Worm (Caenorhabditis elegans) whole organism, L1 larva: ENCODE results near the gene tric-1B.2.
A peak's percentile ranks its signal among the peaks of the same experiment; 100 is the strongest.

ENCODE experiments used
- C34B4.2 ChIP-seq: sonication (generic microtip); optimal IDR thresholded peaks from 2 replicates; lab custom pipeline; 2017; ENCODE audit warnings: mild to moderate bottlenecking, missing genetic modification characterization, missing compliant biosample characterization
- Y116A8C.19 ChIP-seq: sonication (generic microtip); optimal IDR thresholded peaks from 2 replicates; lab custom pipeline; 2016; ENCODE audit warnings: missing compliant biosample characterization, missing genetic modification characterization, borderline replicate concordance
- ceh-82 ChIP-seq, 3 experiments: fragments of 150-350 bp in 1 of 3; sonication (generic microtip) in 2 of 3; optimal IDR thresholded peaks; 2 replicates each; lab custom pipeline; 2014 to 2017; ENCODE audit warnings: missing biosample characterization in 3 of 3, missing genetic modification characterization in 3 of 3
- efl-1 ChIP-seq, 4 experiments: fragments of 150-350 bp; optimal IDR thresholded peaks in 3 of 4; peaks in 1 of 4; 1 replicate in 1 of 4; 2 replicates in 3 of 4; lab custom pipeline; 2014; ENCODE audit warnings: missing biosample characterization in 2 of 4, missing genetic modification characterization in 2 of 4, missing genetic modification reagents in 2 of 4
- efl-3 ChIP-seq: fragments of 200-800 bp; sonication (Bioruptor generic); optimal IDR thresholded peaks from 2 replicates; lab custom pipeline; 2018; ENCODE audit warnings: mild to moderate bottlenecking, missing genetic modification characterization, missing compliant biosample characterization
- egl-27 ChIP-seq, 2 experiments: fragments of 150-350 bp in 1 of 2; sonication (generic microtip); optimal IDR thresholded peaks; 3 replicates each; lab custom pipeline; 2017 to 2018; ENCODE audit warnings: missing biosample characterization in 2 of 2, missing genetic modification characterization in 2 of 2, missing genetic modification reagents in 2 of 2
- elt-2 ChIP-seq: sonication (generic microtip); optimal IDR thresholded peaks from 2 replicates; lab custom pipeline; 2016; ENCODE audit warnings: missing genetic modification characterization, mild to moderate bottlenecking, inconsistent platforms, missing compliant biosample characterization, missing genetic modification reagents
- elt-3 ChIP-seq, 6 experiments: fragments of 150-350 bp in 1 of 6; sonication (generic microtip); optimal IDR thresholded peaks; 2 replicates each; lab custom pipeline; 2017 to 2018; ENCODE audit warnings: missing biosample characterization in 6 of 6, missing genetic modification characterization in 6 of 6, inconsistent platforms in 1 of 6
- fkh-8 ChIP-seq: sonication (generic microtip); optimal IDR thresholded peaks from 2 replicates; lab custom pipeline; 2016; ENCODE audit warnings: mild to moderate bottlenecking, missing genetic modification characterization, missing compliant biosample characterization
- fos-1 ChIP-seq: fragments of 150-350 bp; optimal IDR thresholded peaks from 2 replicates; lab custom pipeline; 2014; ENCODE audit warnings: missing biosample characterization, missing genetic modification characterization
- lin-13 ChIP-seq: fragments of 150-350 bp; optimal IDR thresholded peaks from 2 replicates; lab custom pipeline; 2014; ENCODE audit warnings: missing biosample characterization, missing genetic modification reagents, missing genetic modification characterization
- lin-14 ChIP-seq: fragments of 200-800 bp; sonication (Bioruptor generic); optimal IDR thresholded peaks from 2 replicates; lab custom pipeline; 2018; ENCODE audit warnings: mild to moderate bottlenecking, missing genetic modification characterization, moderate library complexity, missing compliant biosample characterization
- lin-15B ChIP-seq: fragments of 150-350 bp; sonication (generic microtip); optimal IDR thresholded peaks from 3 replicates; lab custom pipeline; 2014; ENCODE audit warnings: missing biosample characterization, missing genetic modification characterization
- lin-35 ChIP-seq, 2 experiments: fragments of 150-350 bp; optimal IDR thresholded peaks; 2 replicates each; lab custom pipeline; 2014; ENCODE audit warnings: missing biosample characterization in 2 of 2, missing genetic modification characterization in 2 of 2, missing genetic modification reagents in 2 of 2
- lin-39 ChIP-seq: fragments of 150-350 bp; optimal IDR thresholded peaks from 2 replicates; lab custom pipeline; 2014; ENCODE audit warnings: missing biosample characterization, missing genetic modification reagents, missing genetic modification characterization
- lsy-2 ChIP-seq, 2 experiments: fragments of 150-350 bp; optimal IDR thresholded peaks; 2 replicates each; lab custom pipeline; 2014; ENCODE audit warnings: missing biosample characterization in 2 of 2, missing genetic modification characterization in 2 of 2
- mab-9 ChIP-seq: fragments of 200-800 bp; sonication (Bioruptor generic); IDR thresholded peaks from 2 replicates; pipeline ENCODE4 v1.3.6; 2022; ENCODE audit warnings: missing genetic modification reagents, missing genetic modification characterization, missing compliant biosample characterization
- mep-1 ChIP-seq: fragments of 150-350 bp; optimal IDR thresholded peaks from 2 replicates; lab custom pipeline; 2014; ENCODE audit warnings: missing biosample characterization, missing genetic modification characterization
- nhr-237 ChIP-seq: fragments of 150-350 bp; optimal IDR thresholded peaks from 2 replicates; lab custom pipeline; 2014; ENCODE audit warnings: missing biosample characterization, missing genetic modification characterization
- nhr-76 ChIP-seq: sonication (generic microtip); optimal IDR thresholded peaks from 2 replicates; lab custom pipeline; 2017; ENCODE audit warnings: missing biosample characterization, missing genetic modification characterization
- nhr-77 ChIP-seq: fragments of 150-350 bp; optimal IDR thresholded peaks from 2 replicates; lab custom pipeline; 2014; ENCODE audit warnings: missing biosample characterization, missing genetic modification characterization
- nhr-85 ChIP-seq: sonication (generic microtip); peaks from one replicate; lab custom pipeline; 2016; ENCODE audit warnings: missing genetic modification characterization, inconsistent platforms, missing compliant biosample characterization
- nhr-90 ChIP-seq: sonication (generic microtip); optimal IDR thresholded peaks from 2 replicates; lab custom pipeline; 2016; ENCODE audit warnings: mild to moderate bottlenecking, missing genetic modification characterization, missing compliant biosample characterization; ENCODE audit not compliant: poor library complexity
- pag-3 ChIP-seq: sonication (generic microtip); optimal IDR thresholded peaks from 2 replicates; lab custom pipeline; 2017; ENCODE audit warnings: missing genetic modification characterization, mild to moderate bottlenecking, missing compliant biosample characterization, antibody characterized with exemption, borderline replicate concordance; ENCODE audit not compliant: insufficient read depth
- pqm-1 ChIP-seq: sonication (generic microtip); optimal IDR thresholded peaks from 3 replicates; lab custom pipeline; 2017; ENCODE audit warnings: missing biosample characterization, missing genetic modification characterization
- skn-1 ChIP-seq: fragments of 150-350 bp; optimal IDR thresholded peaks from 2 replicates; lab custom pipeline; 2014; ENCODE audit warnings: missing biosample characterization, missing genetic modification characterization
- snpc-4 ChIP-seq: fragments of 150-350 bp; optimal IDR thresholded peaks from 2 replicates; lab custom pipeline; 2014; ENCODE audit warnings: missing biosample characterization, missing genetic modification characterization
- snu-23 ChIP-seq: sonication (generic microtip); optimal IDR thresholded peaks from 2 replicates; lab custom pipeline; 2016; ENCODE audit warnings: missing genetic modification characterization, missing compliant biosample characterization
- sox-4 ChIP-seq: sonication (generic microtip); optimal IDR thresholded peaks from 2 replicates; lab custom pipeline; 2016; ENCODE audit warnings: missing genetic modification characterization, missing compliant biosample characterization
- swsn-7 ChIP-seq: sonication (generic microtip); optimal IDR thresholded peaks from 2 replicates; lab custom pipeline; 2016; ENCODE audit warnings: missing genetic modification characterization, missing compliant biosample characterization
- tlp-1 ChIP-seq: fragments of 150-350 bp; optimal IDR thresholded peaks from 2 replicates; lab custom pipeline; 2014; ENCODE audit warnings: missing biosample characterization, missing genetic modification characterization
- unc-62 ChIP-seq: fragments of 150-350 bp; optimal IDR thresholded peaks from 2 replicates; lab custom pipeline; 2014; ENCODE audit warnings: missing biosample characterization, missing genetic modification reagents, missing genetic modification characterization
- vab-15 ChIP-seq: sonication (generic microtip); optimal IDR thresholded peaks from 2 replicates; lab custom pipeline; 2017; ENCODE audit warnings: missing genotype, mild to moderate bottlenecking, missing genetic modification characterization, missing compliant biosample characterization
- zip-4 ChIP-seq: fragments of 200-800 bp; sonication (Bioruptor generic); optimal IDR thresholded peaks from 2 replicates; lab custom pipeline; 2018; ENCODE audit warnings: mild to moderate bottlenecking, missing genetic modification characterization, moderate library complexity, missing compliant biosample characterization
- ztf-11 ChIP-seq, 2 experiments: sonication (generic microtip); optimal IDR thresholded peaks; 2 replicates each; lab custom pipeline; 2016 to 2017; ENCODE audit warnings: missing genetic modification characterization in 2 of 2, missing biosample characterization in 1 of 2, missing compliant biosample characterization in 1 of 2

The tric-1B.2 gene

DNA sequence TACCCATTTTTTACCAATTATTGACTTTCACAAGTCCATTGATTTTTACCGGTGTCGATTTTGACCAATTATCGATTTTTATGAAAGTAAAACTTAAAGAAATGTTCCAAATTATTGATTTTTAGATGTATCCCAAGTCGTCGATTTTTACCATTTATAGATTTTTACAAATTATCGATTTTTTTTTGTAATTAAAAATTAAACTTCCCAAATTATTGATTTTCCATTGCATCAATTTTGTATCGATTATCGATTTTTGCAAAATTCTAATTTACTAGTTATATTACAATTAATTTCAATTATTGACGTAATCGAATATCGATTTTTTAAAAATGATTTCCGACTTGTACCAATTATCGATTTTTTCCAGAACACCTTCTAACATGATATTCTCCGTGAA lies 24.0 kb upstream of the tric-1B.2 start, which contains the start of gene sre-50:
Gene sre-50, plus strand, starts transcription at position 384 of the 400 bp plus-strand sequence.
- no peak for TF ChIP-seq elt-2 (tag; lab: Kevin White, UChicago)
- no peak for TF ChIP-seq sox-4
- no peak for TF ChIP-seq lin-39 (tag; lab: Kevin White, UChicago)

DNA sequence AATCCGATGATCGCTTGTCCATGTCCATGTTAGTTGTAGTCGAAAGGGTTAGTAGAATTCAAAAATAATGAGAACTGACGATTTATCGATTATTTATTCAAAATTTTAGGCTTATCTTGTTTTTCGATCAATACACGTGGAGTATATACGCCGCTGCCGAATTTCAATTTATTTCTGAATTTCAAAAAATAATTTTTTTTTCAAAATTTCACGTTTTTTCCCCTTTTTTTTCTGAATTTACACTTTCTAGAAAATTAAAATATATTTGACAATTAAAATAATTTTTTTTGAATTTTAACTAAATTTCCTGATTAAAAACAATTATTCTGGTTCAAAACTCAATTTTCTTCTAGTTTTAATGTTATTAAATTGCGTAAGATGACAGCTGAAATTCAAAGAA lies 23.2 kb upstream of the tric-1B.2 start, which contains the start of gene C50E10.1:
Gene C50E10.1, minus strand, starts transcription at position 101 of the 400 bp plus-strand sequence.
- no peak for TF ChIP-seq lin-14 (GFP tag; lab: Kevin White, UChicago)
- no peak for TF ChIP-seq Y116A8C.19 (tag; lab: Kevin White, UChicago)
- no peak for TF ChIP-seq unc-62 (GFP tag; lab: Kevin White, UChicago)
- TF ChIP-seq ztf-11 (tag; optimal IDR thresholded peaks at IDR 0.05; lab: Kevin White, UChicago): no peak
- TF ChIP-seq nhr-90 (tag; lab: Kevin White, UChicago): no peak
- TF ChIP-seq nhr-77 (tag; lab: Kevin White, UChicago): no peak
- TF ChIP-seq skn-1 (tag; lab: Kevin White, UChicago): no peak
- no peak for TF ChIP-seq lin-15B (tag; lab: Kevin White, UChicago)
- no peak for TF ChIP-seq snpc-4
- no peak for TF ChIP-seq C34B4.2 (tag; lab: Kevin White, UChicago)
- TF ChIP-seq mep-1: no peak
- TF ChIP-seq lsy-2 (tag; optimal IDR thresholded peaks at IDR 0.05; lab: Kevin White, UChicago): no peak
- no peak for TF ChIP-seq egl-27 (tag; optimal IDR thresholded peaks at IDR 0.05; lab: Kevin White, UChicago)
- no peak for TF ChIP-seq nhr-237 (tag; lab: Kevin White, UChicago)
- no peak for TF ChIP-seq elt-3 (tag; optimal IDR thresholded peaks at IDR 0.05; lab: Kevin White, UChicago)
- no peak for TF ChIP-seq fos-1 (tag; lab: Kevin White, UChicago)

- no peak for TF ChIP-seq nhr-76
- TF ChIP-seq zip-4: no peak
- no peak for TF ChIP-seq sox-4
- TF ChIP-seq lin-39 (tag; lab: Kevin White, UChicago): no peak
- TF ChIP-seq nhr-77 (tag; lab: Kevin White, UChicago): no peak
- no peak for TF ChIP-seq vab-15 (tag; lab: Kevin White, UChicago)
- no peak for TF ChIP-seq pqm-1
- TF ChIP-seq elt-2 (tag; lab: Kevin White, UChicago): no peak
- no peak for TF ChIP-seq tlp-1 (tag; lab: Kevin White, UChicago)
- TF ChIP-seq snu-23 (GFP tag; lab: Kevin White, UChicago): no peak
- no peak for TF ChIP-seq swsn-7 (tag; lab: Kevin White, UChicago)
- TF ChIP-seq efl-3 (GFP tag; lab: Kevin White, UChicago): no peak
- TF ChIP-seq ceh-82 (tag; optimal IDR thresholded peaks at IDR 0.05; lab: Kevin White, UChicago): no peak
- TF ChIP-seq fkh-8 (tag; lab: Kevin White, UChicago): no peak
Measured at ce11 chrII:12301233-12301632, 22.0 kb upstream of the tric-1B.2 start.

DNA sequence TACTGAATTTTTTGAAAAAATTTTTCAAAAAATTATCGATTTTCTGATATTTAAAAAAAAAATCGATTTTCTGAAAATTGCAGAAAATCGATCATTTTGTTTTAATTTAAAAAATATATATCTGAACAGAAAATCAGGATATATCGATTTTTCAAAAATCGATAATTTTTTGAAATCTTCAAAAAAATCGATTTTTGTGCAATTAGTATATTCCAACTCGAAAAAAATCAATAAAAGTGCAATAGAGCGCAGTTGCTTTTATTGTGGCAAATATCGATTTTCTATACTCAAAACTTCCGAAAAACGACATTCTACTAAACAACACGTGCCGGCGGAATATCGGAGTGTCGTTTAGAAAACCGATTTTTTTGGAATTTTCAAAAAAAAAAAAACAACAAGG lies 21.5 kb upstream of the tric-1B.2 start:
- TF ChIP-seq egl-27 (tag; optimal IDR thresholded peaks at IDR 0.05; lab: Kevin White, UChicago) (no peak), lin-35 (GFP tag; optimal IDR thresholded peaks at IDR 0.05; lab: Kevin White, UChicago) (no peak), lin-14 (GFP tag; lab: Kevin White, UChicago) (no peak), pag-3 (tag; lab: Kevin White, UChicago) (no peak), lin-13 (GFP tag; lab: Kevin White, UChicago) (no peak)

DNA sequence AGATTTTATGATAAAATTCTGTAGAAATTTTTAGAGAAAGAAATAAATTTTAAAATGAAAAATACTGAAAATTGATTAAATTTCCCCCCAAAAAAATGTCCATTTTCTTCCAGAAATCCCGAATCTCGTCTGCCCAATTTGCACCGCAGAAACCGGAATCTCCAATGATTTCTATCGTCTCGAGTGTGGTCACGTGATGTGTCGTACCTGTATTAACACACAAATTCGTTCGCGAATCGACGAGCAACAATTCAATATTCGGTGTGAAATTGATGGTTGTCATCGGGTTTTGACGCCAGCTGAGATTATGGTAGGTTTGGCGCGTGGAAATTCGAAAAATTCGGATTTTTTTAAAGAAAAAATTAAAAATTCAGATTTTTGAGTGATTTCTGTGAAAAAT lies 17.4 kb upstream of the tric-1B.2 start:
- TF ChIP-seq efl-1 (optimal IDR thresholded peaks at IDR 0.05; lab: Kevin White, UChicago): no peak
- TF ChIP-seq efl-1 (GFP tag; optimal IDR thresholded peaks at IDR 0.05 in 1 of 2; lab: Kevin White, UChicago): peak in 1 of 2 experiments; percentile 55
- TF ChIP-seq nhr-85 (tag; lab: Kevin White, UChicago): peak; percentile 3
- TF ChIP-seq mab-9: no peak
- no peak for TF ChIP-seq swsn-7 (tag; lab: Kevin White, UChicago)
